Worm (Caenorhabditis elegans) whole organism, early embryonic: ENCODE results near the gene T04C12.9.

Source experiments
- F13C5.2 ChIP-seq: sonication (generic microtip); optimal IDR thresholded peaks from 2 replicates; lab custom pipeline; 2017; ENCODE audit warnings: mild to moderate bottlenecking, missing genetic modification characterization, inconsistent platforms, missing compliant biosample characterization
- aly-1 ChIP-seq: sonication (generic microtip); optimal IDR thresholded peaks from 2 replicates; lab custom pipeline; 2016; ENCODE audit warnings: missing genetic modification characterization, missing compliant biosample characterization
- ama-1 ChIP-seq: fragments of 150-350 bp; optimal IDR thresholded peaks from 2 replicates; lab custom pipeline; 2014
- ceh-13 ChIP-seq: fragments of 200-800 bp; sonication (Bioruptor generic); optimal IDR thresholded peaks from 2 replicates; lab custom pipeline; 2018; ENCODE audit warnings: mild to moderate bottlenecking, missing genetic modification characterization, missing compliant biosample characterization
- flt-1 ChIP-seq: fragments of 200-800 bp; sonication (Bioruptor generic); IDR thresholded peaks from 2 replicates; pipeline ENCODE4 v1.3.6; 2022; ENCODE audit warnings: missing genetic modification characterization, missing compliant biosample characterization
- hmbx-1 ChIP-seq: sonication (generic microtip); optimal IDR thresholded peaks from 2 replicates; lab custom pipeline; 2016; ENCODE audit warnings: mild to moderate bottlenecking, missing genetic modification characterization, missing compliant biosample characterization
- hmg-4 ChIP-seq: fragments of 200-800 bp; sonication (Bioruptor generic); optimal IDR thresholded peaks from 2 replicates; lab custom pipeline; 2018; ENCODE audit warnings: mild to moderate bottlenecking, missing genetic modification characterization, missing compliant biosample characterization
- pes-1 ChIP-seq: fragments of 200-800 bp; sonication (Bioruptor generic); IDR thresholded peaks from 2 replicates; pipeline ENCODE4 v1.3.6; 2022; ENCODE audit warnings: missing genetic modification reagents, missing genetic modification characterization, missing compliant biosample characterization
- sea-1 ChIP-seq: fragments of 200-800 bp; sonication (Bioruptor generic); conservative IDR thresholded peaks from 2 replicates; pipeline ENCODE4 v1.3.6; 2022; ENCODE audit warnings: missing genetic modification characterization, missing compliant biosample characterization

DNA sequence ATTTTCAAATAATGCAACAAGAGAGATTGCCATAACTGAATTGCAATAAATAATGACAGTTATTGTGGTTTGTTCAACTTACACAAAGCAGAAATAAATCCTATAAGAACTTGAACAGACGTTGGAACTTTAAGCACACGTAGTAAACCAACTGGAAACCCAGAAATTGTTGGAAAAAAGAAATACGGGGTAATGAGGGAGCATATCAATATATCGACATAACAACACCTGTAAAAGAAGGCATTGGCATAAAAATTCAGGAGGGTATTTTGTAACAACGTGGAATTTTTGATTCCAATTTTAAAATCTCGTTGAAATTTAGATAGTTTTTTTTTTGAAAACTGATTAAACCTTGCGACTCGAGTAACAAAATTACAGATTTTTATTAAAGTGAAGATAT, 6.5 kb downstream of the T04C12.9 start:
- TF ChIP-seq ceh-13, result no peak
- TF ChIP-seq ama-1 (lab: Kevin White, UChicago), result no peak
- TF ChIP-seq flt-1 (GFP tag; lab: Robert Waterston, UW), result no peak
- TF ChIP-seq sea-1 (GFP tag; lab: Robert Waterston, UW), result no peak
- no peak for TF ChIP-seq F13C5.2 (tag; lab: Kevin White, UChicago)
- TF ChIP-seq hmg-4 (GFP tag; lab: Kevin White, UChicago), result no peak
- TF ChIP-seq pes-1 (GFP tag; lab: Robert Waterston, UW), result no peak
- TF ChIP-seq aly-1 (tag; lab: Kevin White, UChicago), result no peak
- no peak for TF ChIP-seq hmbx-1 (tag; lab: Kevin White, UChicago)
